Fruit fly (Drosophila melanogaster) whole organism, embryonic: ENCODE measurements around the gene CG1628.

Experiments
- Atf6 ChIP-seq: fragments of 200-800 bp; sonication (Bioruptor generic); IDR thresholded peaks from 2 replicates; pipeline ENCODE4 v1.3.6; 2022; ENCODE audit warnings: missing biosample characterization, missing genetic modification characterization
- Blimp-1 ChIP-seq: fragments of 200-800 bp; sonication (Bioruptor generic); optimal IDR thresholded peaks from 3 replicates; lab custom pipeline; 2018; ENCODE audit warnings: missing biosample characterization, missing genetic modification characterization, mild to moderate bottlenecking, moderate library complexity, missing genetic modification reagents
- CG1024 ChIP-seq: fragments of 200-800 bp; sonication (Bioruptor generic); IDR thresholded peaks from 2 replicates; pipeline ENCODE4 v1.3.6; 2022; ENCODE audit warnings: missing biosample characterization, missing genetic modification characterization
- CG11456 ChIP-seq: fragments of 200-800 bp; sonication (Bioruptor generic); IDR thresholded peaks from 3 replicates; pipeline ENCODE4 v1.3.6; 2022; ENCODE audit warnings: missing biosample characterization, missing genetic modification characterization
- CG11696 ChIP-seq: fragments of 200-800 bp; sonication (Bioruptor generic); IDR thresholded peaks from 2 replicates; pipeline ENCODE4 v1.3.6; 2022; ENCODE audit warnings: missing biosample characterization, missing genetic modification characterization
- CG11723 ChIP-seq: fragments of 200-800 bp; sonication (Bioruptor generic); optimal IDR thresholded peaks from 2 replicates; lab custom pipeline; 2017; ENCODE audit warnings: missing biosample characterization, mild to moderate bottlenecking, missing genetic modification characterization
- CG13424 ChIP-seq: fragments of 200-800 bp; sonication (Bioruptor generic); optimal IDR thresholded peaks from 2 replicates; lab custom pipeline; 2019; ENCODE audit warnings: missing biosample characterization, mild to moderate bottlenecking, missing genetic modification characterization, moderate library complexity
- CG14441 ChIP-seq: fragments of 200-800 bp; sonication (Bioruptor generic); IDR thresholded peaks from 2 replicates; pipeline ENCODE4 v1.3.6; 2022; ENCODE audit warnings: missing biosample characterization, missing genetic modification characterization
- CG14667 ChIP-seq: fragments of 200-800 bp; sonication (Bioruptor generic); IDR thresholded peaks from 2 replicates; pipeline ENCODE4 v1.3.6; 2022; ENCODE audit warnings: missing biosample characterization, missing genetic modification characterization
- CG1647 ChIP-seq: fragments of 200-800 bp; sonication (Bioruptor generic); optimal IDR thresholded peaks from 3 replicates; lab custom pipeline; 2016; ENCODE audit warnings: missing biosample characterization, missing genetic modification characterization
- CG1792 ChIP-seq: fragments of 200-800 bp; sonication (Bioruptor generic); optimal IDR thresholded peaks from 2 replicates; lab custom pipeline; 2016; ENCODE audit warnings: missing biosample characterization, missing genetic modification characterization
- CG1832 ChIP-seq: fragments of 200-800 bp; sonication (Bioruptor generic); optimal IDR thresholded peaks from 2 replicates; lab custom pipeline; 2017; ENCODE audit warnings: missing biosample characterization, mild to moderate bottlenecking, missing genetic modification characterization, inconsistent platforms
- CG2120 ChIP-seq: fragments of 200-800 bp; sonication (Bioruptor generic); optimal IDR thresholded peaks from 3 replicates; lab custom pipeline; 2016; ENCODE audit warnings: missing biosample characterization, missing genetic modification characterization
- CG3065 ChIP-seq: fragments of 200-800 bp; sonication (Bioruptor generic); optimal IDR thresholded peaks from 2 replicates; lab custom pipeline; 2016; ENCODE audit warnings: missing biosample characterization, missing genetic modification characterization
- CG32772 ChIP-seq: fragments of 200-800 bp; sonication (Bioruptor generic); IDR thresholded peaks from 2 replicates; pipeline ENCODE4 v1.3.6; 2022; ENCODE audit warnings: missing biosample characterization, missing genetic modification characterization
- CG4282 ChIP-seq: fragments of 200-800 bp; sonication (Bioruptor generic); optimal IDR thresholded peaks from 2 replicates; lab custom pipeline; 2016; ENCODE audit warnings: missing biosample characterization, missing genetic modification characterization
- CG7839 ChIP-seq: fragments of 200-800 bp; sonication (Bioruptor generic); optimal IDR thresholded peaks from 3 replicates; lab custom pipeline; 2018; ENCODE audit warnings: missing biosample characterization, mild to moderate bottlenecking, missing genetic modification characterization, moderate library complexity
- CG8290 ChIP-seq, 3 experiments: fragments of 200-800 bp; sonication (Bioruptor generic); optimal IDR thresholded peaks; 2 replicates each; lab custom pipeline; 2016 to 2019; ENCODE audit warnings: missing biosample characterization in 3 of 3, missing genetic modification characterization in 3 of 3, mild to moderate bottlenecking in 2 of 3, moderate library complexity in 1 of 3
- CHES-1-like ChIP-seq: fragments of 200-800 bp; sonication (Bioruptor generic); optimal IDR thresholded peaks from 2 replicates; lab custom pipeline; 2016; ENCODE audit warnings: missing biosample characterization, missing genetic modification characterization
- Camta ChIP-seq: fragments of 200-800 bp; sonication (Bioruptor generic); optimal IDR thresholded peaks from 2 replicates; lab custom pipeline; 2016; ENCODE audit warnings: missing biosample characterization, missing genetic modification characterization
- Drgx ChIP-seq: fragments of 200-800 bp; sonication (Bioruptor generic); IDR thresholded peaks from 2 replicates; pipeline ENCODE4 v1.3.6; 2022; ENCODE audit warnings: missing biosample characterization, missing genetic modification characterization
- HHEX ChIP-seq: fragments of 200-800 bp; sonication (Bioruptor generic); optimal IDR thresholded peaks from 3 replicates; lab custom pipeline; 2017; ENCODE audit warnings: missing biosample characterization, mild to moderate bottlenecking, missing genetic modification characterization, missing genetic modification reagents
- Hsf ChIP-seq: fragments of 200-800 bp; sonication (Bioruptor generic); optimal IDR thresholded peaks from 3 replicates; lab custom pipeline; 2016; ENCODE audit warnings: missing biosample characterization, missing genetic modification characterization
- MBD-R2 ChIP-seq: fragments of 200-800 bp; sonication (Bioruptor generic); IDR thresholded peaks from 2 replicates; pipeline ENCODE4 v1.3.6; 2022; ENCODE audit warnings: missing biosample characterization, missing genetic modification characterization
- Meics ChIP-seq: fragments of 200-800 bp; sonication (Bioruptor generic); optimal IDR thresholded peaks from 2 replicates; lab custom pipeline; 2017; ENCODE audit warnings: missing biosample characterization, mild to moderate bottlenecking, missing genetic modification characterization
- NFAT ChIP-seq: fragments of 200-800 bp; sonication (Bioruptor generic); IDR thresholded peaks from 2 replicates; pipeline ENCODE4 v1.3.6; 2022; ENCODE audit warnings: missing biosample characterization, missing genetic modification characterization
- Oli ChIP-seq: fragments of 200-800 bp; sonication (Bioruptor generic); optimal IDR thresholded peaks from 2 replicates; lab custom pipeline; 2018; ENCODE audit warnings: missing biosample characterization, mild to moderate bottlenecking, missing genetic modification characterization, moderate library complexity
- Optix ChIP-seq: fragments of 200-800 bp; sonication (Bioruptor generic); IDR thresholded peaks from 3 replicates; pipeline ENCODE4 v1.3.6; 2022; ENCODE audit warnings: missing biosample characterization, missing genetic modification characterization
- Rfx ChIP-seq: fragments of 200-800 bp; sonication (Bioruptor generic); IDR thresholded peaks from 2 replicates; pipeline ENCODE4 v1.3.6; 2022; ENCODE audit warnings: missing biosample characterization, missing genetic modification characterization
- Taf1 ChIP-seq: fragments of 200-800 bp; sonication (Bioruptor generic); IDR thresholded peaks from 2 replicates; pipeline ENCODE4 v1.3.6; 2022; ENCODE audit warnings: missing biosample characterization, missing genetic modification characterization
- Xbp1 ChIP-seq: fragments of 200-800 bp; sonication (Bioruptor generic); optimal IDR thresholded peaks from 3 replicates; lab custom pipeline; 2016; ENCODE audit warnings: missing biosample characterization, mild to moderate bottlenecking, missing genetic modification characterization
- bcd ChIP-seq: fragments of 200-800 bp; sonication (Bioruptor generic); optimal IDR thresholded peaks from 2 replicates; lab custom pipeline; 2017; ENCODE audit warnings: missing biosample characterization, mild to moderate bottlenecking, missing genetic modification characterization
- bowl ChIP-seq: fragments of 200-800 bp; sonication (Bioruptor generic); IDR thresholded peaks from 2 replicates; pipeline ENCODE4 v1.3.6; 2022; ENCODE audit warnings: missing biosample characterization, missing genetic modification characterization
- chif ChIP-seq, 2 experiments: fragments of 200-800 bp; sonication (Bioruptor generic); optimal IDR thresholded peaks; 3 replicates each; lab custom pipeline; 2016; ENCODE audit warnings: missing biosample characterization in 2 of 2, missing genetic modification characterization in 2 of 2
- dpn ChIP-seq, 2 experiments: fragments of 200-800 bp; sonication (Bioruptor generic); optimal IDR thresholded peaks; 3 replicates each; lab custom pipeline; 2016; ENCODE audit warnings: missing biosample characterization in 2 of 2, missing genetic modification characterization in 2 of 2
- eyg ChIP-seq: fragments of 200-800 bp; sonication (Bioruptor generic); optimal IDR thresholded peaks from 3 replicates; lab custom pipeline; 2016; ENCODE audit warnings: missing biosample characterization, missing genetic modification characterization
- fd96Cb ChIP-seq: fragments of 200-800 bp; sonication (Bioruptor generic); optimal IDR thresholded peaks from 2 replicates; lab custom pipeline; 2018; ENCODE audit warnings: missing biosample characterization, mild to moderate bottlenecking, missing genetic modification characterization, moderate library complexity
- grau ChIP-seq: fragments of 200-800 bp; optimal IDR thresholded peaks from 3 replicates; lab custom pipeline; 2019; ENCODE audit warnings: missing biosample characterization, mild to moderate bottlenecking, missing genetic modification characterization, moderate library complexity
- gt ChIP-seq: fragments of 200-800 bp; sonication (Bioruptor generic); IDR thresholded peaks from 2 replicates; pipeline ENCODE4 v1.3.6; 2022; ENCODE audit warnings: missing biosample characterization, missing genetic modification characterization
- nerfin-1 ChIP-seq: fragments of 200-800 bp; sonication (Bioruptor generic); optimal IDR thresholded peaks from 3 replicates; lab custom pipeline; 2019; ENCODE audit warnings: missing biosample characterization, mild to moderate bottlenecking, missing genetic modification characterization, moderate library complexity
- org-1 ChIP-seq: fragments of 200-800 bp; sonication (Bioruptor generic); optimal IDR thresholded peaks from 2 replicates; lab custom pipeline; 2017; ENCODE audit warnings: missing biosample characterization, missing genetic modification characterization
- otp ChIP-seq: fragments of 200-800 bp; sonication (Bioruptor generic); IDR thresholded peaks from 3 replicates; pipeline ENCODE4, ENCODE4 v1.3.6; 2022; ENCODE audit warnings: missing biosample characterization, missing genetic modification characterization
- prd ChIP-seq, 3 experiments: fragments of >200 bp in 2 of 3; fragments of 200-800 bp in 1 of 3; sonication (Bioruptor generic) in 1 of 3; optimal IDR thresholded peaks in 2 of 3; IDR thresholded peaks in 1 of 3; 2 replicates in 2 of 3; 3 replicates in 1 of 3; pipeline versions ENCODE4 v1.3.6 to Lab custom; 2017 to 2022; ENCODE audit warnings: missing biosample characterization in 1 of 3, missing genetic modification characterization in 1 of 3
- schlank ChIP-seq: fragments of 200-800 bp; sonication (Bioruptor generic); optimal IDR thresholded peaks from 2 replicates; lab custom pipeline; 2018; ENCODE audit warnings: missing biosample characterization, mild to moderate bottlenecking, missing genetic modification characterization
- sob ChIP-seq: fragments of 200-800 bp; sonication (Bioruptor generic); IDR thresholded peaks from 2 replicates; pipeline ENCODE4 v1.3.6; 2022; ENCODE audit warnings: missing biosample characterization, missing genetic modification characterization
- tin ChIP-seq: fragments of 200-800 bp; sonication (Bioruptor generic); optimal IDR thresholded peaks from 3 replicates; lab custom pipeline; 2016; ENCODE audit warnings: missing biosample characterization, missing genetic modification characterization
- ttk ChIP-seq: fragments of 200-800 bp; sonication (Bioruptor generic); IDR thresholded peaks from 2 replicates; pipeline ENCODE4 v2.1.2; 2022; ENCODE audit warnings: missing biosample characterization, missing genetic modification characterization
- tx ChIP-seq: fragments of 200-800 bp; sonication (Bioruptor generic); optimal IDR thresholded peaks from 2 replicates; lab custom pipeline; 2016; ENCODE audit warnings: missing biosample characterization, missing genetic modification characterization
- unpg ChIP-seq: fragments of 200-800 bp; sonication (Bioruptor generic); optimal IDR thresholded peaks from 3 replicates; lab custom pipeline; 2018; ENCODE audit warnings: missing biosample characterization, mild to moderate bottlenecking, missing genetic modification characterization, moderate library complexity
- zfh2 ChIP-seq: fragments of 200-800 bp; sonication (Bioruptor generic); optimal IDR thresholded peaks from 2 replicates; lab custom pipeline; 2016; ENCODE audit warnings: missing biosample characterization, missing genetic modification characterization

The CG1628 gene

dm6 chrX:10587445-10587844, 15.1 kb downstream of the CG1628 start (continued):
- TF ChIP-seq CG7839 (tag; lab: Kevin White, UChicago) (peak; percentile 59), otp (GFP tag; lab: Robert Waterston, UW) (peak; percentile 43; the same call in 1 of the 3 replicates), CG11456 (GFP tag; lab: Robert Waterston, UW) (peak; percentile 73; the same call in 2 of the 3 replicates), CG1024 (GFP tag; lab: Robert Waterston, UW) (0 out of 2 replicates have a peak, but pooled peaks have one; percentile 27), NFAT (0 out of 2 replicates have a peak, but pooled peaks have one; percentile 7), CG13424 (tag; lab: Kevin White, UChicago) (peak; percentile 39), Atf6 (GFP tag; lab: Robert Waterston, UW) (peak; percentile 37; the same call in 1 of the 2 replicates), CG11723 (GFP tag; lab: Kevin White, UChicago) (no peak), CG2120 (peak; percentile 61), eyg (peak; percentile 2), unpg (GFP tag; lab: Kevin White, UChicago) (peak; percentile 29), CG1792 (GFP tag; lab: Kevin White, UChicago) (no peak), Blimp-1 (GFP tag; lab: Kevin White, UChicago) (peak; percentile 10), bowl (GFP tag; lab: Robert Waterston, UW) (no peak), CG14441 (peak; percentile 64), prd (optimal IDR thresholded peaks at IDR 0.05; lab: Kevin White, UChicago) (no peak), prd (GFP tag; IDR thresholded peaks at IDR 0.05; lab: Robert Waterston, UW) (peak; percentile 66), CG4282 (no peak), CG8290 (GFP tag; optimal IDR thresholded peaks at IDR 0.05; lab: Kevin White, UChicago) (no peak), CG8290 (tag; optimal IDR thresholded peaks at IDR 0.05; lab: Kevin White, UChicago) (no peak), Meics (GFP tag; lab: Kevin White, UChicago) (peak; percentile 18), MBD-R2 (GFP tag; lab: Robert Waterston, UW) (peak; percentile 15; the same call in 1 of the 2 replicates), CG1832 (GFP tag; lab: Kevin White, UChicago) (no peak), tx (peak; percentile 18), HHEX (GFP tag; lab: Kevin White, UChicago) (peak; percentile 8), Xbp1 (GFP tag; lab: Kevin White, UChicago) (peak; percentile 15), CG1647 (peak; percentile 17), Oli (tag; lab: Kevin White, UChicago) (no peak), sob (GFP tag; lab: Robert Waterston, UW) (peak; percentile 68), nerfin-1 (tag; lab: Kevin White, UChicago) (no peak), grau (peak; percentile 48), CG32772 (GFP tag; lab: Robert Waterston, UW) (peak; percentile 59), fd96Cb (tag; lab: Kevin White, UChicago) (peak; percentile 39), CG3065 (no peak), bcd (GFP tag; lab: Kevin White, UChicago) (no peak), Taf1 (GFP tag; lab: Robert Waterston, UW) (peak; percentile 27; the same call in 1 of the 2 replicates), CG14667 (GFP tag; lab: Robert Waterston, UW) (peak; percentile 31; the same call in 1 of the 2 replicates), tin (GFP tag; lab: Kevin White, UChicago) (peak; percentile 2), org-1 (peak; percentile 6), CG11696 (0 out of 2 replicates have a peak, but pooled peaks have one; percentile 7), schlank (tag; lab: Kevin White, UChicago) (peak; percentile 8), zfh2 (GFP tag; lab: Kevin White, UChicago) (peak; percentile 38), Hsf (GFP tag; lab: Kevin White, UChicago) (peak; percentile 3), Camta (GFP tag; lab: Kevin White, UChicago) (peak; percentile 6), Rfx (GFP tag; lab: Robert Waterston, UW) (peak; percentile 75), chif (GFP tag; optimal IDR thresholded peaks at IDR 0.05; lab: Kevin White, UChicago) (peak in 1 of 2 experiments; percentile 16), ttk (GFP tag; lab: Robert Waterston, UW) (peak; percentile 50; the same call in 1 of the 2 replicates), CHES-1-like (GFP tag; lab: Kevin White, UChicago) (peak; percentile 9), Drgx (GFP tag; lab: Robert Waterston, UW) (peak; percentile 86), gt (GFP tag; lab: Robert Waterston, UW) (no peak), Optix (GFP tag; lab: Robert Waterston, UW) (peak; percentile 51; the same call in 1 of the 3 replicates), dpn (GFP tag; optimal IDR thresholded peaks at IDR 0.05; lab: Kevin White, UChicago) (peak; percentile 15 to 45)
